Worm (Caenorhabditis elegans): Measurements from ENCODE around the gene cpf-2.
A peak's percentile ranks its signal among the peaks of the same experiment; 100 is the strongest.
"Not testable (repeated sequence)": the region's sequence is repeated elsewhere in the genome, so short reads cannot be mapped to it uniquely, and the experiment has no call there.

DNA sequence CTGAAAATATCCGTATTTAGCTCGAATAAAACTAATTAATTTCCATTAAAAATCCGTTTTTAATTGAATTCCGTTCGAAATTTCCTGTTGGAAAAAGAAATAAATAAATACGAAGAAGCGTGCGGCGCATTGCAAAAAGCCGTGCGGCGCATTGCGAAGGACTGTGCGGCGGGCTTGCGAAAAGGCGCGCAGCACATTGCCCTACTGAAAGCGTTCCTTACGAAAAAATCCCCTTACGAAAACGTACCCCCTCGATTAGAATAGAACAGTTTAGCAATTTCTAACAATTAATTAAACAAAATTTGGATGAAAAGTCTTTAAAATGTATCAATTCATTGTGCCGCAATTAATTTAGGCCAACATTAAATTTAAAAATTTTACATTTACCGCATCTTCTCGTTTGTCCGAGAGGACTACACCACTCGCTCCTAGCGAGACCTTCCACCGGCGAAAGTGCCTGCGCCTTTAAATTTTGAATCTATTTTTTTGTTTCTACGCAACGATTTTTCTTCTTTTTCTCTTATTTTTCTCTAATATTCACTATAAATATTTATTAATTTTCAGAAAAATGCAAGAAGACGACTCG is 27.7 kb upstream of the cpf-2 start, which contains the start of gene npp-18:
- TF ChIP-seq ama-1 (optimal IDR thresholded peaks at IDR 0.05); nhr-76 (tag; optimal IDR thresholded peaks at IDR 0.05): not testable (repeated sequence)
- TF ChIP-seq ztf-4 (tag; optimal IDR thresholded peaks at IDR 0.05) (peak; percentile 26), lin-15B (tag; optimal IDR thresholded peaks at IDR 0.05) (peak; percentile 80)

Measured in whole organism, L1 larva.